Worm (Caenorhabditis elegans) whole organism, L4 larva: Measurements from ENCODE around the gene C54D10.13.
A peak's percentile ranks its signal among the peaks of the same experiment; 100 is the strongest.

Experiments used
- Y75B8A.6 ChIP-seq: fragments of 200-800 bp; sonication (Bioruptor generic); IDR thresholded peaks from 2 replicates; pipeline ENCODE4 v1.3.6; 2022; ENCODE audit warnings: missing genetic modification reagents, missing genetic modification characterization, missing compliant biosample characterization
- aha-1 ChIP-seq: fragments of 150-350 bp; peaks from one replicate; lab custom pipeline; 2014; ENCODE audit warnings: missing biosample characterization, missing genetic modification characterization
- ctbp-1 ChIP-seq: fragments of 200-800 bp; sonication (Bioruptor generic); IDR thresholded peaks from 2 replicates; pipeline ENCODE4 v1.3.6; 2022; ENCODE audit warnings: missing genetic modification reagents, missing genetic modification characterization, missing compliant biosample characterization
- daf-19 ChIP-seq: fragments of 200-800 bp; sonication (Bioruptor generic); conservative IDR thresholded peaks from 2 replicates; pipeline ENCODE4 v1.3.6; 2022; ENCODE audit warnings: missing genetic modification characterization, missing compliant biosample characterization
- jun-1 ChIP-seq: fragments of 150-350 bp; optimal IDR thresholded peaks from 2 replicates; lab custom pipeline; 2014; ENCODE audit warnings: missing biosample characterization, missing genetic modification reagents, missing genetic modification characterization
- mdl-1 ChIP-seq, 2 experiments: fragments of 150-350 bp in 1 of 2; sonication (generic microtip) in 1 of 2; optimal IDR thresholded peaks; 2 replicates each; lab custom pipeline; 2014 to 2017; ENCODE audit warnings: missing biosample characterization in 2 of 2, missing genetic modification characterization in 2 of 2
- nhr-11 ChIP-seq: fragments of 150-350 bp; optimal IDR thresholded peaks from 2 replicates; lab custom pipeline; 2014; ENCODE audit warnings: missing biosample characterization, missing genetic modification characterization
- php-3 ChIP-seq: fragments of 200-800 bp; sonication (Bioruptor generic); IDR thresholded peaks from 2 replicates; pipeline ENCODE4 v1.3.6; 2022; ENCODE audit warnings: missing genetic modification reagents, missing genetic modification characterization, missing compliant biosample characterization
- saeg-2 ChIP-seq: fragments of 200-800 bp; sonication (Bioruptor generic); IDR thresholded peaks from 2 replicates; pipeline ENCODE4 v1.3.6; 2022; ENCODE audit warnings: missing genetic modification reagents, missing genetic modification characterization, missing compliant biosample characterization
- unc-62 ChIP-seq, 3 experiments: fragments of 150-350 bp in 1 of 3; sonication (generic microtip); optimal IDR thresholded peaks in 2 of 3; peaks in 1 of 3; 1 replicate in 1 of 3; 2 replicates in 2 of 3; lab custom pipeline; 2014 to 2017; ENCODE audit warnings: missing biosample characterization in 3 of 3, missing genetic modification characterization in 3 of 3, missing genetic modification reagents in 3 of 3, missing genotype in 1 of 3

DNA sequence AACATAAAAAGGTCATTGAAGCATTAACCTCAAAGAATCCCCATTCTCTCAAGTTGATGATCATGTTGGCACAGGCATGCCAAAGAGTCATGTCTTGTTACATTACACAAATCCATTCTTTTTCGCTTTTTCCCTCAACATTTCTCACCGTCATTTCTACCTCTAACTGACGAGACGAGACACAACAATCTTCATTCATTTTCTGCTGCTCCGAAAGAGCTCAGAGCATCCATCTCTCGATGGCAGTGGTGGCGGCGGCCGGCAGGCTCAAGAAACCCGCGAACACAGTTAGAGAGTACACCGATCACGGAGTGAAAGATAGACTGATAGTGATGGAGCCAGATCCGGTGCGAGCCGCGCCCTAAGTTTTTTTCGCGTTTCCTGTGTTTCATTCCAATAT is 45.0 kb upstream of the C54D10.13 start:
- no peak for TF ChIP-seq daf-19
- TF ChIP-seq nhr-11 (tag; lab: Kevin White, UChicago) = peak; percentile 41
- peak in 1 of 2 experiments; percentile 65 for TF ChIP-seq unc-62 (GFP tag; optimal IDR thresholded peaks at IDR 0.05 in 1 of 2; lab: Kevin White, UChicago)
- TF ChIP-seq unc-62 (tag; optimal IDR thresholded peaks at IDR 0.05; lab: Kevin White, UChicago) = no peak
- TF ChIP-seq jun-1 (tag; lab: Kevin White, UChicago) = no peak
- TF ChIP-seq saeg-2 (GFP tag; lab: Robert Waterston, UW) = no peak
- TF ChIP-seq aha-1 (tag; lab: Kevin White, UChicago) = no peak
- TF ChIP-seq Y75B8A.6 (GFP tag; lab: Robert Waterston, UW) = no peak
- TF ChIP-seq php-3 (GFP tag; lab: Robert Waterston, UW) = no peak
- 0 out of 2 replicates have a peak, but pooled peaks have one; percentile 10 for TF ChIP-seq ctbp-1 (GFP tag; lab: Robert Waterston, UW)
- TF ChIP-seq mdl-1 (tag; optimal IDR thresholded peaks at IDR 0.05; lab: Kevin White, UChicago) = no peak
